Fruit fly (Drosophila melanogaster) Kc167 (cell line): ENCODE measurements around the gene CG6865.

Experiments
- Myc ChIP-seq: fragments of >200 bp; optimal IDR thresholded peaks from 2 replicates; lab custom pipeline; 2017; ENCODE audit warnings: missing external identifiers
- psq ChIP-seq: fragments of >200 bp; optimal IDR thresholded peaks from 2 replicates; lab custom pipeline; 2017; ENCODE audit warnings: missing external identifiers

- TF ChIP-seq psq (lab: Kevin White, UChicago) (no peak), Myc (lab: Kevin White, UChicago) (no peak)
Measured at dm6 chr3L:18817264-18817894, 46.1 kb upstream of the CG6865 start.
